Fruit fly (Drosophila melanogaster): Measurements from ENCODE around the gene CG9254.

DNA sequence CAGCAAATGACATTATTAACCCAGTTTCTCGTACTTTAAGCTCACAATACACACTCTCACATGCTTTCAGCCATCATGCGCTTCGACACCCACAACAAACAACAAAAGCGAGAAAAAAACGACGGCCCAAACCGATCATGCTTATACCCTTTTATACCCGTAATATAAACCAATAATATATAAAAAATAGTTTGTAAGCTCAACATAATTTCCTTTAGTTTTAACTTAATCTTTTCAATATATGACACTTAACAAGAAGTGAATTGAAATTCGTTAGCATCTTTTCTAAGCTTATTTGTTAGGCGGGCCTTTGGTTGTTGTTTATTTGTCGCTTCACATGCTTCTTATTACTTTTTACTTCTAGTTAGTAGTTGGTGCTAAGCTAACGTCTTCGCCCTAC is 10.3 kb downstream of the CG9254 start:
- no peak for TF ChIP-seq pan (optimal IDR thresholded peaks at IDR 0.05)
- TF ChIP-seq usp (GFP tag; optimal IDR thresholded peaks at IDR 0.05): no peak
- no peak for TF ChIP-seq psq (optimal IDR thresholded peaks at IDR 0.05)
- no peak for TF ChIP-seq CG8478 (optimal IDR thresholded peaks at IDR 0.05)
- TF ChIP-seq Dll (optimal IDR thresholded peaks at IDR 0.05): no peak
